Worm (Caenorhabditis elegans) whole organism, L4 larva: ENCODE data around the gene sru-20.
"Not testable (repeated sequence)": the region's sequence is repeated elsewhere in the genome, so short reads cannot be mapped to it uniquely, and the experiment has no call there.

Experiments used
- F37D6.2 ChIP-seq: sonication (generic microtip); optimal IDR thresholded peaks from 2 replicates; lab custom pipeline; 2016; ENCODE audit warnings: mild to moderate bottlenecking, missing genetic modification characterization, missing compliant biosample characterization
- lim-7 ChIP-seq: fragments of 200-800 bp; sonication (Bioruptor generic); IDR thresholded peaks from 2 replicates; pipeline ENCODE4 v1.3.6; 2022; ENCODE audit warnings: missing genetic modification characterization, missing compliant biosample characterization
- lin-29 ChIP-seq: fragments of 200-800 bp; sonication (Bioruptor generic); IDR thresholded peaks from 2 replicates; pipeline ENCODE4 v1.3.6; 2022; ENCODE audit warnings: missing genetic modification reagents, missing genetic modification characterization, missing compliant biosample characterization
- nhr-237 ChIP-seq: sonication (generic microtip); optimal IDR thresholded peaks from 2 replicates; lab custom pipeline; 2017; ENCODE audit warnings: missing biosample characterization, missing genetic modification characterization

- not testable (repeated sequence) for TF ChIP-seq nhr-237 (tag; lab: Kevin White, UChicago); F37D6.2 (tag; lab: Kevin White, UChicago); lin-29 (GFP tag; lab: Robert Waterston, UW); lim-7
Measured at ce11 chrIV:12505397-12505796, 10.1 kb downstream of the sru-20 start, which contains the start of gene sru-17.
